Worm (Caenorhabditis elegans): ENCODE measurements around the gene srj-1.

The srj-1 gene

DNA sequence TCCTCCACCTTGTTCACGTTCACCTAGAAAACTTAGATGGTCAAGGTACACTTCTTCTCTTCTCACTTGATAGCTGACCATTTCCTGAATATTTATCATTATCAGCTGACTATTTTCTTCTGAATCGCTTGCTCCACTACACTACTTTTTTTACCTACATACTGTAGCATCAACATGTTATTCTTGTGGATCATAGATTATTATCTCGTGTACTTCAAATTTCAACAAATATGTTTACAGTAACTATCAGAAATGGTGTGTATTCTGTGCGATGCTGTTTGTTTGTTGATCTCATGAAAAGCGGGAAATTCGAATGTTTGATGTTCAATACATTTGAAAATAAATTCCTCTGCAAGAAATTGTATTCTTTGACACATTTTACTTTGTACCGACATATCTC lies 48.3 kb downstream of the srj-1 start, which contains the start of gene ZK822.10 (continued):
- no peak for TF ChIP-seq spr-3 (GFP tag; optimal IDR thresholded peaks at IDR 0.05)
- TF ChIP-seq zag-1 (tag; optimal IDR thresholded peaks at IDR 0.05): no peak
- no peak for TF ChIP-seq saeg-2 (GFP tag; IDR thresholded peaks at IDR 0.05)
- TF ChIP-seq unc-62 (GFP tag; optimal IDR thresholded peaks at IDR 0.05 in 1 of 2): no peak
- no peak for TF ChIP-seq unc-62 (tag; optimal IDR thresholded peaks at IDR 0.05)
- TF ChIP-seq ceh-20 (GFP tag; IDR thresholded peaks at IDR 0.05): no peak
- no peak for TF ChIP-seq sdz-12 (GFP tag; optimal IDR thresholded peaks at IDR 0.05)
- TF ChIP-seq F44E2.7 (GFP tag; IDR thresholded peaks at IDR 0.05): no peak
- TF ChIP-seq dmd-9 (GFP tag; IDR thresholded peaks at IDR 0.05): no peak
- no peak for TF ChIP-seq nhr-10 (tag; optimal IDR thresholded peaks at IDR 0.05)
- no peak for TF ChIP-seq spr-1 (tag; optimal IDR thresholded peaks at IDR 0.05)
- peak; percentile 65 for TF ChIP-seq aha-1 (tag)
- TF ChIP-seq ctbp-1 (GFP tag; IDR thresholded peaks at IDR 0.05): no peak
- no peak for TF ChIP-seq daf-8 (GFP tag; IDR thresholded peaks at IDR 0.05)
- TF ChIP-seq Y5F2A.4 (GFP tag; optimal IDR thresholded peaks at IDR 0.05): no peak
- no peak for TF ChIP-seq T26A8.4 (GFP tag; IDR thresholded peaks at IDR 0.05)
- TF ChIP-seq Y48G9A.11 (GFP tag; IDR thresholded peaks at IDR 0.05): no peak
- peak in 1 of 2 experiments; percentile 1 for TF ChIP-seq mdl-1 (tag; optimal IDR thresholded peaks at IDR 0.05)
- no peak for TF ChIP-seq snpc-4 (tag; optimal IDR thresholded peaks at IDR 0.05)
- TF ChIP-seq mxl-2 (GFP tag; conservative IDR thresholded peaks at IDR 0.05): no peak
- TF ChIP-seq vab-7 (GFP tag; IDR thresholded peaks at IDR 0.05): no peak
- peak; percentile 19 for TF ChIP-seq mep-1 (tag; optimal IDR thresholded peaks at IDR 0.05)
- TF ChIP-seq nhr-11 (tag; optimal IDR thresholded peaks at IDR 0.05): no peak
- no peak for TF ChIP-seq ceh-44 (GFP tag; IDR thresholded peaks at IDR 0.05)
- TF ChIP-seq set-16 (GFP tag; IDR thresholded peaks at IDR 0.05): no peak
- no peak for TF ChIP-seq mxl-3 (GFP tag; optimal IDR thresholded peaks at IDR 0.05)
- no peak for TF ChIP-seq fkh-10 (GFP tag; optimal IDR thresholded peaks at IDR 0.05)
- TF ChIP-seq T20F7.1 (GFP tag; optimal IDR thresholded peaks at IDR 0.05): no peak
- TF ChIP-seq ZK337.2 (GFP tag; IDR thresholded peaks at IDR 0.05): no peak
- no peak for TF ChIP-seq php-3 (GFP tag; IDR thresholded peaks at IDR 0.05)
- TF ChIP-seq zip-11 (GFP tag; IDR thresholded peaks at IDR 0.05): no peak
- TF ChIP-seq lin-13 (GFP tag; optimal IDR thresholded peaks at IDR 0.05): no peak
- no peak for TF ChIP-seq madf-5 (GFP tag; IDR thresholded peaks at IDR 0.05)
- no peak for TF ChIP-seq pha-4 (GFP tag; IDR thresholded peaks at IDR 0.05)
- TF ChIP-seq pha-4 (tag; optimal IDR thresholded peaks at IDR 0.05): no peak
- peak; percentile 39 for TF ChIP-seq nhr-102 (tag; optimal IDR thresholded peaks at IDR 0.05)

DNA sequence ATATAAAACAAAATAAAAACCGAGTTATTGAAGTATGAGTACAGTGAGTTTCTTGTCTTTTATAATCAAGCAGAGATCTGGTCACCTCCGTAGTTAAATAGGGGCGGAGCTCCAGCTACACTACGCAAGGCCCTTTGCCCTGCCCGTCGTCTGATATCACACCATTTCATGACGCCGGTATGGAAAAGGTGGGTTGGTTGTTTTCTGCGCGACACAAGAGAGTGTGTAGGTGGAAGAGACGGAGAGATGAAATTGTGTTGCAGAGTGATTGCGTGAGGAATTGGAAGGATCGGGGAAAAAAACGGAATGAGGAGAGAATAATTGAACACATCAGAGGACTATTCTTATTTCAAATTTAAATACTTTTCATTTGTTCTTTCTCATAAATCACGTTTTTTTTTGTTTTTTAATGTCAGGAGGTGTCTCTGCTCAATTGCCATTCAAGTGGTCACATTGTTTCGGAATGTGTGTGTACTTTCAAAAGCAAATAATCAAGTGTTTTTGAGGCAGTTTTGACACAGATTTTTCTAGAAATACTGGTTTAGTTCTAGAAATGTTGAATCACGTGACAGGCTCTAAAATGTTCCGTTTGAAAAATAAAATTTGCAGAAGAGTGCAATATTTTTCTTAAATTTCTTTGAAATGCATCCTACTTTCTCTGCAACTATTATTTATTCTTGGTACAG lies 49.3 kb downstream of the srj-1 start, which contains the start of gene ZK822.9:
TSS of gene ZK822.9 (plus strand) at position 180 of the 686 bp plus-strand sequence.
- TF ChIP-seq zag-1 (tag; optimal IDR thresholded peaks at IDR 0.05): no peak
- peak; percentile 47; the same call in 1 of the 2 replicates for TF ChIP-seq set-16 (GFP tag; IDR thresholded peaks at IDR 0.05)
- no peak for TF ChIP-seq ZK337.2 (GFP tag; IDR thresholded peaks at IDR 0.05)
- peak; percentile 24 for TF ChIP-seq dve-1 (tag; optimal IDR thresholded peaks at IDR 0.05; ENCODE audit: insufficient read depth)
- peak; percentile 49 for TF ChIP-seq mep-1 (tag; optimal IDR thresholded peaks at IDR 0.05)
- TF ChIP-seq hif-1 (tag; optimal IDR thresholded peaks at IDR 0.05): peak in 1 of 2 experiments; percentile 17
- TF ChIP-seq saeg-2 (GFP tag; IDR thresholded peaks at IDR 0.05): no peak
- TF ChIP-seq ceh-32 (tag; optimal IDR thresholded peaks at IDR 0.05; ENCODE audit: poor library complexity): no peak
- no peak for TF ChIP-seq daf-16 (GFP tag; optimal IDR thresholded peaks at IDR 0.05)
- TF ChIP-seq daf-16 (tag; optimal IDR thresholded peaks at IDR 0.05): peak; percentile 70
- peak; percentile 81 for TF ChIP-seq hlh-30 (tag; optimal IDR thresholded peaks at IDR 0.05; ENCODE audit: insufficient read depth)
- no peak for TF ChIP-seq nhr-10 (tag; optimal IDR thresholded peaks at IDR 0.05)
- no peak for TF ChIP-seq zip-2 (tag; optimal IDR thresholded peaks at IDR 0.05)
- TF ChIP-seq dmd-6 (GFP tag; IDR thresholded peaks at IDR 0.05): peak; percentile 26
- peak; percentile 65 for TF ChIP-seq aha-1 (tag)
- no peak for TF ChIP-seq daf-19 (GFP tag; conservative IDR thresholded peaks at IDR 0.05)
- no peak for TF ChIP-seq duxl-1 (tag; optimal IDR thresholded peaks at IDR 0.05; ENCODE audit: poor library complexity)
- TF ChIP-seq mdt-29 (GFP tag; IDR thresholded peaks at IDR 0.05): peak; percentile 88
- peak; percentile 78 for TF ChIP-seq hlh-11 (tag; optimal IDR thresholded peaks at IDR 0.05)
- peak; percentile 24 for TF ChIP-seq mxl-3 (GFP tag; optimal IDR thresholded peaks at IDR 0.05)
- peak; percentile 82 for TF ChIP-seq nhr-28 (tag; optimal IDR thresholded peaks at IDR 0.05)
- peak; percentile 30 for TF ChIP-seq mes-2 (tag; optimal IDR thresholded peaks at IDR 0.05; ENCODE audit: poor library complexity, severe bottlenecking)
- no peak for TF ChIP-seq fkh-10 (GFP tag; optimal IDR thresholded peaks at IDR 0.05)
